Worm (Caenorhabditis elegans) whole organism, midembryonic: ENCODE results near the gene ZK185.4.

ENCODE experiments used
- T22C8.4 ChIP-seq: fragments of 200-800 bp; sonication (Bioruptor generic); IDR thresholded peaks from 2 replicates; pipeline ENCODE4 v1.3.6; 2022; ENCODE audit warnings: missing genetic modification characterization, missing compliant biosample characterization
- cog-1 ChIP-seq: sonication (generic microtip); optimal IDR thresholded peaks from 2 replicates; lab custom pipeline; 2016; ENCODE audit warnings: missing genetic modification characterization, missing compliant biosample characterization
- flt-1 ChIP-seq: fragments of 200-800 bp; sonication (Bioruptor generic); IDR thresholded peaks from 2 replicates; pipeline ENCODE4 v1.3.6; 2022; ENCODE audit warnings: missing genetic modification characterization, missing compliant biosample characterization
- klf-2 ChIP-seq: fragments of 200-800 bp; sonication (Bioruptor generic); conservative IDR thresholded peaks from 2 replicates; pipeline ENCODE4 v1.3.6; 2022; ENCODE audit warnings: missing genetic modification reagents, missing genetic modification characterization, missing compliant biosample characterization
- med-1 ChIP-seq: sonication (generic microtip); optimal IDR thresholded peaks from 2 replicates; lab custom pipeline; 2017; ENCODE audit warnings: missing genetic modification characterization, mild to moderate bottlenecking, missing compliant biosample characterization, antibody characterized with exemption, missing genetic modification reagents; ENCODE audit not compliant: insufficient read depth
- ref-1 ChIP-seq: fragments of 200-800 bp; sonication (Bioruptor generic); conservative IDR thresholded peaks from 2 replicates; pipeline ENCODE4 v1.3.6; 2022; ENCODE audit warnings: missing genetic modification reagents, missing genetic modification characterization, missing compliant biosample characterization
- tab-1 ChIP-seq: fragments of 200-800 bp; sonication (Bioruptor generic); IDR thresholded peaks from 2 replicates; pipeline ENCODE4 v1.3.6; 2022; ENCODE audit warnings: missing genetic modification characterization, missing compliant biosample characterization
- ztf-23 ChIP-seq: fragments of 200-800 bp; sonication (Bioruptor generic); IDR thresholded peaks from 2 replicates; pipeline ENCODE4 v1.3.6; 2022; ENCODE audit warnings: missing genetic modification reagents, missing genetic modification characterization, missing compliant biosample characterization
- ztf-29 ChIP-seq: fragments of 200-800 bp; sonication (Bioruptor generic); IDR thresholded peaks from 2 replicates; pipeline ENCODE4 v1.3.6; 2022; ENCODE audit warnings: missing genetic modification reagents, missing genetic modification characterization, missing compliant biosample characterization

The ZK185.4 gene

DNA sequence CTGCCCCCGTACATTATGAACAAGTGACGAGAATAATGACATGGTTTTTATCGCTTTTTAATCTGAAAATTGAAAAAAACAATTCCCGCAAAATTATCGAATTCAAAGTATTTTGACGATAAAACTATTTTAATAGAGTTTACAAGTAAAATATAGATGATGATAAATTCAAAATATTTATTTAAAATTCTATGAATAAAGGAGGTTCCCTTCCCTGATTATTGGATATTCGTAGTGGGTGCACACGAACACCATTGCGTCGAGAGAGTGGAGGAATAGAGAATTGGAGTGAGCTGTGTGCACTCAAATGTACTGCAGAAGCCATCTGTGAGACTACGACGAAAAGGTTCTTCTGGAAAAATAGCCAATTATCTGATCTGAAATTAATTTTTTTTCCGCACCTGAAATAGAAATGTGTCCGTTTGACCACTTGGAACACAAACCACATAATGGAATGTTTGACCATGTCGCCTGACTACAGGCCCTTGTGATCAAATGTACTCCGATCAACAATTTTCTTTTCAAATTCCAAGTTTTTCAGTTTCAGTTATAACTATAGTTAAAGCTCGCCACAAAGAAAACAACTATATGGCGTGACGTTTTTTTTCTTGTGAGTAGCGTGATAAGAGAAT is 21.6 kb downstream of the ZK185.4 start, which contains the start of the genes rfth-1 and ZK180.8:
TSS of gene rfth-1 (minus strand) at position 51 of the 632 bp plus-strand sequence.
TSS of gene ZK180.8 (minus strand) at position 466 of the 632 bp plus-strand sequence.
- no peak for TF ChIP-seq tab-1
- TF ChIP-seq klf-2 = no peak
- no peak for TF ChIP-seq ztf-23 (GFP tag; lab: Robert Waterston, UW)
- no peak for TF ChIP-seq T22C8.4 (GFP tag; lab: Robert Waterston, UW)
- TF ChIP-seq ztf-29 (GFP tag; lab: Robert Waterston, UW) = no peak
- no peak for TF ChIP-seq cog-1 (tag; lab: Kevin White, UChicago)
- no peak for TF ChIP-seq med-1
- TF ChIP-seq flt-1 (GFP tag; lab: Robert Waterston, UW) = no peak
- no peak for TF ChIP-seq ref-1 (GFP tag; lab: Robert Waterston, UW)

DNA sequence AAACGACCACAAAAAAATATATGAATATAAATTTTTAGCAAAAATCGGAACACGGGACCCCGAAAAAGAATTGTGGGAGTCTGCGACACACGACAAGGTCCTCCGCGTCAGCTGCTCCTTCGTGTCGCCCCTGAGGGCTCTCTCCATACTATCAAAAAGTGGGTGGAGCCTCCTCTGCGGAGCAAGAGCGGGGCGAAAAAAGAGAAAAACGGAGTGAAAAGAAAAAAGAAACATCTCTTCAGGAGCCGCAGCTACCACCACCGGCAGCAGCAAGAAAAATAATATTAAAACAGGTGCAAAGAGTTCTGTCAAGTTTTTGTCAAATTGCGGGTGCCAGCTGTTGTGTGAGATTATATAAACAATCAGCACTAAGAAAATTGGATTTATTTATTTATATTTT is 26.3 kb downstream of the ZK185.4 start, which contains the start of gene gbb-2:
TSS of gene gbb-2 (minus strand) at position 112 of the 400 bp plus-strand sequence.
- no peak for TF ChIP-seq tab-1
- TF ChIP-seq T22C8.4 (GFP tag; lab: Robert Waterston, UW) = no peak
- TF ChIP-seq flt-1 (GFP tag; lab: Robert Waterston, UW) = no peak
- no peak for TF ChIP-seq cog-1 (tag; lab: Kevin White, UChicago)
- TF ChIP-seq ztf-23 (GFP tag; lab: Robert Waterston, UW) = no peak
- TF ChIP-seq klf-2 = no peak
- TF ChIP-seq med-1 = no peak
- no peak for TF ChIP-seq ztf-29 (GFP tag; lab: Robert Waterston, UW)
- TF ChIP-seq ref-1 (GFP tag; lab: Robert Waterston, UW) = no peak

DNA sequence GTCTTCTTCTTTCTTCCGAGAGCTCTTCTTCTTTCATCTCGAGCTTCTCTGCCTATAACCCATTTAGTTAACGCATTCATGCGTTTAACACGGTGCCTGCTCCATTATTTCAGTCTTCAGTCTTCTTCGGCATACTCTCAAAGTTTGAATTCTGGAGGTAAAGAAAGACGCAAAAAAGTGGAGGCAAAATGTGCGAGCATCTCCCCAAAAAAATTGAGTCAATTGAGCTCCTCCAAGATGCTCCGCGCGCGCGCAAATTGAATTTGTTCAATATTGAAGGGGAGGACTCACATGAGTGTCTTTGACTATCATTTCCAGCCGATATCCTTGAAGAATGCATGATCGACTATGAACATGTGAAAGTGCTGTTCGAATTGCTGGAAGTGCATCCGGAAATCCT is 27.8 kb downstream of the ZK185.4 start:
- TF ChIP-seq med-1 (no peak), cog-1 (tag; lab: Kevin White, UChicago) (no peak), tab-1 (no peak), klf-2 (no peak), ref-1 (GFP tag; lab: Robert Waterston, UW) (no peak), ztf-29 (GFP tag; lab: Robert Waterston, UW) (no peak)

DNA sequence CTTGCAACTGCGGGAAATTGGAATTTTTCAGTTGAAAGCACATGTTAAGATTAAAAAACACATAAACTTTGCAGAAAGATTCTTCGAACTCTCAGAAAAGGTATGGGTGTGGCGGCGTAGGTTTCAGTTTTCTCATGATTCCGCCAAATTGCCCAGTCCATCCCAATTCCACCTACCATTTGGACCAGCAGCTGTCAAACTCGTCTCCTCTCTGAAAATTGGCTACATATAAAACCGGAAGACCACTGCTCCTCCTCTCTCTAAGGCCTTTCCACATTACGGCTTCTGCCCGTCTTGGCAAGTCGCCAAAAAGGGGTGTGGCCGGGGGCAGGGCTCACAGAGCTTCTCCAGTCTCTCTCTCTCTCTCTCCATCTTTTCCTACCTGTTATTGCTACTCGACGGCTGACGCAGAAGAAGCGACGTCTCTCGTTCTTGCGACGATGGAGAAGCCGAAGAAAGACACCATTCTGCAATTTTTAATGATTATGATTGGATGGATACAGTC is 42.7 kb downstream of the ZK185.4 start, which contains the start of gene ZK180.7:
TSS of gene ZK180.7 (plus strand) at position 395 of the 505 bp plus-strand sequence.
- TF ChIP-seq tab-1 = no peak
- TF ChIP-seq med-1 = no peak
- no peak for TF ChIP-seq ztf-23 (GFP tag; lab: Robert Waterston, UW)
- TF ChIP-seq ztf-29 (GFP tag; lab: Robert Waterston, UW) = no peak
- TF ChIP-seq cog-1 (tag; lab: Kevin White, UChicago) = no peak
- no peak for TF ChIP-seq flt-1 (GFP tag; lab: Robert Waterston, UW)
- no peak for TF ChIP-seq ref-1 (GFP tag; lab: Robert Waterston, UW)
- no peak for TF ChIP-seq T22C8.4 (GFP tag; lab: Robert Waterston, UW)
- no peak for TF ChIP-seq klf-2

DNA sequence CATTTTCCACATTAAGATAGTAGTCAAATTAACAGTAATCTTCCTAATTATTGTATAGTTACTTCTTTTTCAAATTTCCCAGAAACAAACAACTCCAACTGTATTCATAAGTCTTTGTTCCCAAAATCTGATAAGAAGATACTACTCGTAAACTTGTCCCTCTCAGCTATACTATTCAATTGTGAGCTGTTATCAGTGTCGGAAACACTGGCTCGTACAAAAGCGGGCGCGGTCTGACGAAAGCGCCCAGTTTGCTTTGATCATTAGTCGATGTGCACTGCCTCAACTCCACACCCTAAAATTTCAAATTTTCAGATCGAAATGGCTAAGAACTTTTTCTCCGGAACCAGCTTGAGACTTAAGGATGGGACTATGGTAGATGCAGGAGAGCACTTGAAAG is 46.2 kb downstream of the ZK185.4 start, which contains the start of gene trx-3:
TSS of gene trx-3 (plus strand) at position 291 of the 400 bp plus-strand sequence.
- TF ChIP-seq ref-1 (GFP tag; lab: Robert Waterston, UW) = no peak
- TF ChIP-seq ztf-23 (GFP tag; lab: Robert Waterston, UW) = no peak
- no peak for TF ChIP-seq tab-1
- no peak for TF ChIP-seq med-1
- no peak for TF ChIP-seq T22C8.4 (GFP tag; lab: Robert Waterston, UW)
- TF ChIP-seq ztf-29 (GFP tag; lab: Robert Waterston, UW) = no peak
- TF ChIP-seq cog-1 (tag; lab: Kevin White, UChicago) = no peak
- TF ChIP-seq klf-2 = no peak
- no peak for TF ChIP-seq flt-1 (GFP tag; lab: Robert Waterston, UW)

- no peak for TF ChIP-seq ztf-23 (GFP tag; lab: Robert Waterston, UW)
- TF ChIP-seq tab-1 = no peak
- TF ChIP-seq T22C8.4 (GFP tag; lab: Robert Waterston, UW) = no peak
- no peak for TF ChIP-seq med-1
- no peak for TF ChIP-seq flt-1 (GFP tag; lab: Robert Waterston, UW)
- TF ChIP-seq ref-1 (GFP tag; lab: Robert Waterston, UW) = no peak
- no peak for TF ChIP-seq klf-2
Measured at ce11 chrIV:4484555-4484954, 48.4 kb downstream of the ZK185.4 start.

ce11 chrIV:4482531-4482930 is 50.4 kb downstream of the ZK185.4 start, which contains the start of gene M01H9.4:
Gene M01H9.4, minus strand, starts transcription at chrIV:4482909.
- TF ChIP-seq ref-1 (GFP tag; lab: Robert Waterston, UW) = no peak
- TF ChIP-seq med-1 = no peak
- no peak for TF ChIP-seq klf-2
- no peak for TF ChIP-seq tab-1
- no peak for TF ChIP-seq flt-1 (GFP tag; lab: Robert Waterston, UW)
- no peak for TF ChIP-seq ztf-29 (GFP tag; lab: Robert Waterston, UW)
- TF ChIP-seq ztf-23 (GFP tag; lab: Robert Waterston, UW) = no peak
- TF ChIP-seq cog-1 (tag; lab: Kevin White, UChicago) = no peak
- TF ChIP-seq T22C8.4 (GFP tag; lab: Robert Waterston, UW) = no peak

DNA sequence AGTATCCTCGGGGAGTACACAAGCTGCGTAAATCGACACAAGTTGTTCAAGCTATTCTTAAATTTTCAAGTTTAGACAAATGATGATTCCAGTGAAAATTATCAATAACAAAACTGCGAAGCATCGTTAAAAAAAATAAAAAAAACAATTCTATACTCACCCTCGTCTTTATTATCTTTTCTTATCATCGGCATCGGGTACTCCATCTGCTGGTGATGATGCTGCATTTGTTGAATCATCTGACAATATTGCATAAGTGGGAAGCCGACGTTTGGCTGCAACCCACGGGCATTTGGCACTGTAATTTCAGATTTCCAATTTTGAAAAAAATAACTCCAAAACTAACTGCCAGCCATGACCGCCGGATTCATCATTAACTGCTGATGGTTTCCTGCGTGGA is 51.6 kb downstream of the ZK185.4 start:
- TF ChIP-seq ztf-23 (GFP tag; lab: Robert Waterston, UW) (no peak), ztf-29 (GFP tag; lab: Robert Waterston, UW) (no peak), T22C8.4 (GFP tag; lab: Robert Waterston, UW) (no peak), flt-1 (GFP tag; lab: Robert Waterston, UW) (no peak), med-1 (no peak), klf-2 (no peak), ref-1 (GFP tag; lab: Robert Waterston, UW) (no peak), tab-1 (no peak), cog-1 (tag; lab: Kevin White, UChicago) (no peak)
